Fruit fly (Drosophila melanogaster) Kc167 (cell line): ENCODE measurements around the gene CG14453.

Experiments used
- Myc ChIP-seq: fragments of >200 bp; optimal IDR thresholded peaks from 2 replicates; lab custom pipeline; 2017; ENCODE audit warnings: missing external identifiers
- Sin3A ChIP-seq: fragments of >200 bp; optimal IDR thresholded peaks from 2 replicates; lab custom pipeline; 2018; ENCODE audit warnings: missing external identifiers
- h ChIP-seq: fragments of >200 bp; optimal IDR thresholded peaks from 3 replicates; lab custom pipeline; 2018; ENCODE audit warnings: missing external identifiers
- ttk ChIP-seq: sonication (Bioruptor generic); optimal IDR thresholded peaks from 2 replicates; lab custom pipeline; 2017; ENCODE audit warnings: missing external identifiers

DNA sequence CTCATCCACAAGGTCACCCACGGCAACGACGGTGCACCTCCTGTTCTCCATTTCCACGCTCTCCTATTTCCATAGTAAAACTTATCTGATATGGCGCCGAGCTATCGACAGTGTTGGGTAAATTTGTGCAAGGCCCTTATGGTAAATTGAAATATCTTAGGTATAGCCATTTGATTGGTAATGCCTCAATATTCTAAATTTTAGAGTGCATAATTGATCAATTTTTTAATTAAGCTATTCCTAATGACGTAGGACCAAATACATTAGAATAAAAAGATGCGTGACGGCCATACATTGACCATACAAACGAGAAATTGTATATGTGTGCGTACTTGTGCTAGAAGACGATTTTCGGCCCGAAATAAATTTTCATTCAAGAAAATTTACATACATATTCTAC lies 28.1 kb downstream of the CG14453 start, which contains the start of gene CG14451:
- TF ChIP-seq ttk (lab: Kevin White, UChicago) (no peak), h (lab: Kevin White, UChicago) (no peak), Sin3A (no peak), Myc (no peak)
